Fruit fly (Drosophila melanogaster): Measurements from ENCODE around the gene Nlg4.

Nlg4 gene

dm6 chr3R:20286758-20287157 is 82.1 kb downstream of the Nlg4 start:
- TF ChIP-seq jim (GFP tag; optimal IDR thresholded peaks at IDR 0.05) = no peak
- no peak for TF ChIP-seq Hnf4 (GFP tag; optimal IDR thresholded peaks at IDR 0.05)
- TF ChIP-seq Vsx2 (GFP tag; optimal IDR thresholded peaks at IDR 0.05; ENCODE audit: partially characterized antibody) = no peak
- no peak for TF ChIP-seq ey (GFP tag; optimal IDR thresholded peaks at IDR 0.05)
- TF ChIP-seq br (GFP tag; optimal IDR thresholded peaks at IDR 0.05) = no peak
- TF ChIP-seq OdsH (GFP tag; optimal IDR thresholded peaks at IDR 0.05) = no peak
- no peak for TF ChIP-seq dsf (GFP tag; optimal IDR thresholded peaks at IDR 0.05; ENCODE audit: borderline replicate concordance)
- no peak for TF ChIP-seq dmrt93B (GFP tag; optimal IDR thresholded peaks at IDR 0.05)
- TF ChIP-seq Hr78 (GFP tag; optimal IDR thresholded peaks at IDR 0.05) = no peak
- TF ChIP-seq usp (GFP tag; optimal IDR thresholded peaks at IDR 0.05) = no peak
- no peak for TF ChIP-seq h (GFP tag; optimal IDR thresholded peaks at IDR 0.05)
- TF ChIP-seq Myc (optimal IDR thresholded peaks at IDR 0.05) = no peak
- no peak for TF ChIP-seq rgr (GFP tag; optimal IDR thresholded peaks at IDR 0.05)
- TF ChIP-seq Dif (GFP tag; optimal IDR thresholded peaks at IDR 0.05; ENCODE audit: partially characterized antibody) = no peak
- no peak for TF ChIP-seq foxo (GFP tag; optimal IDR thresholded peaks at IDR 0.05)
- TF ChIP-seq woc (GFP tag; optimal IDR thresholded peaks at IDR 0.05) = no peak
- TF ChIP-seq Jra (GFP tag; optimal IDR thresholded peaks at IDR 0.05) = no peak
- TF ChIP-seq GATAd (GFP tag; optimal IDR thresholded peaks at IDR 0.05) = no peak

- TF ChIP-seq Abd-B (GFP tag; optimal IDR thresholded peaks at IDR 0.05) = no peak
- TF ChIP-seq foxo (GFP tag; optimal IDR thresholded peaks at IDR 0.05) = no peak
- no peak for TF ChIP-seq brk (GFP tag; optimal IDR thresholded peaks at IDR 0.05)
- TF ChIP-seq Myc (optimal IDR thresholded peaks at IDR 0.05) = no peak
- no peak for TF ChIP-seq sage (GFP tag; optimal IDR thresholded peaks at IDR 0.05)
These were observed 83.5 kb downstream of the Nlg4 start for dm6 chr3R:20288069-20288468.

- TF ChIP-seq Dfd (GFP tag; optimal IDR thresholded peaks at IDR 0.05) (peak; percentile 96), Sp1 (GFP tag; optimal IDR thresholded peaks at IDR 0.05) (no peak)
These were observed 84.0 kb downstream of the Nlg4 start for dm6 chr3R:20288564-20288963.

- TF ChIP-seq jim (GFP tag; optimal IDR thresholded peaks at IDR 0.05) (no peak), OdsH (GFP tag; optimal IDR thresholded peaks at IDR 0.05) (no peak), HLH106 (tag; optimal IDR thresholded peaks at IDR 0.05) (no peak), CG32264 (GFP tag; optimal IDR thresholded peaks at IDR 0.05) (no peak), Hnf4 (GFP tag; optimal IDR thresholded peaks at IDR 0.05) (no peak), Hr78 (GFP tag; optimal IDR thresholded peaks at IDR 0.05) (no peak), rgr (GFP tag; optimal IDR thresholded peaks at IDR 0.05) (no peak), dl (GFP tag; optimal IDR thresholded peaks at IDR 0.05; ENCODE audit: insufficient read depth in 1 of 2, partially characterized antibody in 2 of 2) (no peak)
These were observed 86.5 kb downstream of the Nlg4 start for dm6 chr3R:20291106-20291505.

dm6 chr3R:20291594-20291993 is 87.0 kb downstream of the Nlg4 start:
- no peak for TF ChIP-seq brk (GFP tag; optimal IDR thresholded peaks at IDR 0.05)
- peak in 1 of 2 experiments; percentile 18 for TF ChIP-seq foxo (GFP tag; optimal IDR thresholded peaks at IDR 0.05)
- TF ChIP-seq OdsH (GFP tag; optimal IDR thresholded peaks at IDR 0.05) = peak; percentile 13
- peak; percentile 11 for TF ChIP-seq Jra (GFP tag; optimal IDR thresholded peaks at IDR 0.05)
- no peak for TF ChIP-seq CrebA (GFP tag; optimal IDR thresholded peaks at IDR 0.05; ENCODE audit: borderline replicate concordance)
- peak; percentile 22 for TF ChIP-seq fru (GFP tag; optimal IDR thresholded peaks at IDR 0.05)

dm6 chr3R:20292030-20292879 is 87.6 kb downstream of the Nlg4 start:
- TF ChIP-seq Rel (GFP tag; optimal IDR thresholded peaks at IDR 0.05) (no peak), Rel (tag; optimal IDR thresholded peaks at IDR 0.05) (no peak), rgr (GFP tag; optimal IDR thresholded peaks at IDR 0.05) (no peak), pan (optimal IDR thresholded peaks at IDR 0.05) (no peak), Jra (GFP tag; optimal IDR thresholded peaks at IDR 0.05) (peak; percentile 25), br (GFP tag; optimal IDR thresholded peaks at IDR 0.05) (peak; percentile 77), Mio (GFP tag; optimal IDR thresholded peaks at IDR 0.05) (no peak), ey (GFP tag; optimal IDR thresholded peaks at IDR 0.05) (peak; percentile 83), fru (GFP tag; optimal IDR thresholded peaks at IDR 0.05) (peak; percentile 87), GATAd (GFP tag; optimal IDR thresholded peaks at IDR 0.05) (no peak), Dif (GFP tag; optimal IDR thresholded peaks at IDR 0.05; ENCODE audit: partially characterized antibody) (no peak), Hr83 (GFP tag; optimal IDR thresholded peaks at IDR 0.05; ENCODE audit: poor library complexity, severe bottlenecking) (no peak), h (GFP tag; optimal IDR thresholded peaks at IDR 0.05) (peak; percentile 75), Hr78 (GFP tag; optimal IDR thresholded peaks at IDR 0.05) (no peak), HLH106 (tag; optimal IDR thresholded peaks at IDR 0.05) (peak; percentile 76), CG9705 (GFP tag; optimal IDR thresholded peaks at IDR 0.05) (peak; percentile 22), dl (GFP tag; optimal IDR thresholded peaks at IDR 0.05; ENCODE audit: insufficient read depth in 1 of 2, partially characterized antibody in 2 of 2) (no peak), Sp1 (GFP tag; optimal IDR thresholded peaks at IDR 0.05) (peak; percentile 81), woc (GFP tag; optimal IDR thresholded peaks at IDR 0.05) (peak; percentile 79), Abd-B (GFP tag; optimal IDR thresholded peaks at IDR 0.05) (no peak), OdsH (GFP tag; optimal IDR thresholded peaks at IDR 0.05) (peak; percentile 76), sv (GFP tag; optimal IDR thresholded peaks at IDR 0.05) (peak; percentile 18), Vsx2 (GFP tag; optimal IDR thresholded peaks at IDR 0.05; ENCODE audit: partially characterized antibody) (no peak), foxo (GFP tag; optimal IDR thresholded peaks at IDR 0.05) (peak in 1 of 2 experiments; percentile 85), dmrt93B (GFP tag; optimal IDR thresholded peaks at IDR 0.05) (peak; percentile 74)
